Worm (Caenorhabditis elegans) whole organism, L1 larva: ENCODE data around the gene Y37E11AM.4.
A peak's percentile ranks its signal among the peaks of the same experiment; 100 is the strongest.

Source experiments
- C04F5.9 ChIP-seq: sonication (generic microtip); optimal IDR thresholded peaks from 2 replicates; lab custom pipeline; 2016; ENCODE audit warnings: missing genetic modification characterization, missing compliant biosample characterization
- C34B4.2 ChIP-seq: sonication (generic microtip); optimal IDR thresholded peaks from 2 replicates; lab custom pipeline; 2017; ENCODE audit warnings: mild to moderate bottlenecking, missing genetic modification characterization, missing compliant biosample characterization
- F16B12.6 ChIP-seq: fragments of 150-350 bp; optimal IDR thresholded peaks from 2 replicates; lab custom pipeline; 2014; ENCODE audit warnings: missing biosample characterization, missing genetic modification characterization
- Y116A8C.19 ChIP-seq: sonication (generic microtip); optimal IDR thresholded peaks from 2 replicates; lab custom pipeline; 2016; ENCODE audit warnings: missing compliant biosample characterization, missing genetic modification characterization, borderline replicate concordance
- alr-1 ChIP-seq: fragments of 200-800 bp; sonication (Bioruptor generic); optimal IDR thresholded peaks from 2 replicates; lab custom pipeline; 2018; ENCODE audit warnings: borderline replicate concordance, mild to moderate bottlenecking, missing genetic modification characterization, missing compliant biosample characterization
- ceh-63 ChIP-seq: fragments of 200-800 bp; sonication (Bioruptor generic); optimal IDR thresholded peaks from 2 replicates; lab custom pipeline; 2018; ENCODE audit warnings: mild to moderate bottlenecking, missing genetic modification characterization, missing compliant biosample characterization
- ceh-8 ChIP-seq: fragments of 200-800 bp; sonication (Bioruptor generic); optimal IDR thresholded peaks from 2 replicates; lab custom pipeline; 2018; ENCODE audit warnings: mild to moderate bottlenecking, missing genetic modification characterization, moderate library complexity, missing compliant biosample characterization
- ceh-82 ChIP-seq, 3 experiments: fragments of 150-350 bp in 1 of 3; sonication (generic microtip) in 2 of 3; optimal IDR thresholded peaks; 2 replicates each; lab custom pipeline; 2014 to 2017; ENCODE audit warnings: missing biosample characterization in 3 of 3, missing genetic modification characterization in 3 of 3
- ceh-90 ChIP-seq: sonication (generic microtip); optimal IDR thresholded peaks from 2 replicates; lab custom pipeline; 2016; ENCODE audit warnings: missing genetic modification characterization, missing compliant biosample characterization
- dpl-1 ChIP-seq, 3 experiments: fragments of 150-350 bp in 2 of 3; sonication (generic microtip) in 1 of 3; optimal IDR thresholded peaks; 2 replicates each; lab custom pipeline; 2014 to 2017; ENCODE audit warnings: missing biosample characterization in 3 of 3, missing genetic modification characterization in 3 of 3, missing genetic modification reagents in 3 of 3
- dsc-1 ChIP-seq: sonication (generic microtip); optimal IDR thresholded peaks from 2 replicates; lab custom pipeline; 2016; ENCODE audit warnings: mild to moderate bottlenecking, missing genetic modification characterization, missing compliant biosample characterization
- efl-1 ChIP-seq, 4 experiments: fragments of 150-350 bp; optimal IDR thresholded peaks in 3 of 4; peaks in 1 of 4; 1 replicate in 1 of 4; 2 replicates in 3 of 4; lab custom pipeline; 2014; ENCODE audit warnings: missing biosample characterization in 2 of 4, missing genetic modification characterization in 2 of 4, missing genetic modification reagents in 2 of 4
- efl-3 ChIP-seq: fragments of 200-800 bp; sonication (Bioruptor generic); optimal IDR thresholded peaks from 2 replicates; lab custom pipeline; 2018; ENCODE audit warnings: mild to moderate bottlenecking, missing genetic modification characterization, missing compliant biosample characterization
- egl-13 ChIP-seq: sonication (generic microtip); optimal IDR thresholded peaks from 2 replicates; lab custom pipeline; 2016; ENCODE audit warnings: missing genotype, missing genetic modification reagents, missing genetic modification characterization, missing compliant biosample characterization
- egl-27 ChIP-seq, 2 experiments: fragments of 150-350 bp in 1 of 2; sonication (generic microtip); optimal IDR thresholded peaks; 3 replicates each; lab custom pipeline; 2017 to 2018; ENCODE audit warnings: missing biosample characterization in 2 of 2, missing genetic modification characterization in 2 of 2, missing genetic modification reagents in 2 of 2
- elt-3 ChIP-seq, 6 experiments: fragments of 150-350 bp in 1 of 6; sonication (generic microtip); optimal IDR thresholded peaks; 2 replicates each; lab custom pipeline; 2017 to 2018; ENCODE audit warnings: missing biosample characterization in 6 of 6, missing genetic modification characterization in 6 of 6, inconsistent platforms in 1 of 6
- fkh-10 ChIP-seq: sonication (generic microtip); optimal IDR thresholded peaks from 2 replicates; lab custom pipeline; 2017; ENCODE audit warnings: missing biosample characterization, missing genetic modification reagents, missing genetic modification characterization
- fkh-4 ChIP-seq: sonication (generic microtip); optimal IDR thresholded peaks from 2 replicates; lab custom pipeline; 2016; ENCODE audit warnings: missing compliant biosample characterization, missing genetic modification characterization, borderline replicate concordance
- fkh-8 ChIP-seq: sonication (generic microtip); optimal IDR thresholded peaks from 2 replicates; lab custom pipeline; 2016; ENCODE audit warnings: mild to moderate bottlenecking, missing genetic modification characterization, missing compliant biosample characterization
- fos-1 ChIP-seq: fragments of 150-350 bp; optimal IDR thresholded peaks from 2 replicates; lab custom pipeline; 2014; ENCODE audit warnings: missing biosample characterization, missing genetic modification characterization
- grh-1 ChIP-seq: fragments of 200-800 bp; sonication (Bioruptor generic); IDR thresholded peaks from 2 replicates; pipeline ENCODE4 v1.3.6; 2022; ENCODE audit warnings: missing genetic modification reagents, missing genetic modification characterization, missing compliant biosample characterization
- hlh-17 ChIP-seq: fragments of 200-800 bp; sonication (Bioruptor generic); optimal IDR thresholded peaks from 2 replicates; lab custom pipeline; 2018; ENCODE audit warnings: missing genetic modification characterization, mild to moderate bottlenecking, missing compliant biosample characterization, moderate library complexity, borderline replicate concordance
- hpl-2 ChIP-seq: fragments of 150-350 bp; optimal IDR thresholded peaks from 2 replicates; lab custom pipeline; 2014; ENCODE audit warnings: missing biosample characterization, missing genetic modification reagents, missing genetic modification characterization
- irx-1 ChIP-seq: sonication (generic microtip); optimal IDR thresholded peaks from 2 replicates; lab custom pipeline; 2016; ENCODE audit warnings: missing genetic modification characterization, missing compliant biosample characterization
- isw-1 ChIP-seq: fragments of 200-800 bp; sonication (Bioruptor generic); IDR thresholded peaks from 2 replicates; pipeline ENCODE4 v1.3.6; 2022; ENCODE audit warnings: missing genetic modification characterization, missing compliant biosample characterization
- lin-15B ChIP-seq: fragments of 150-350 bp; sonication (generic microtip); optimal IDR thresholded peaks from 3 replicates; lab custom pipeline; 2014; ENCODE audit warnings: missing biosample characterization, missing genetic modification characterization
- lin-39 ChIP-seq: fragments of 150-350 bp; optimal IDR thresholded peaks from 2 replicates; lab custom pipeline; 2014; ENCODE audit warnings: missing biosample characterization, missing genetic modification reagents, missing genetic modification characterization
- lsy-2 ChIP-seq, 2 experiments: fragments of 150-350 bp; optimal IDR thresholded peaks; 2 replicates each; lab custom pipeline; 2014; ENCODE audit warnings: missing biosample characterization in 2 of 2, missing genetic modification characterization in 2 of 2
- mab-9 ChIP-seq: fragments of 200-800 bp; sonication (Bioruptor generic); IDR thresholded peaks from 2 replicates; pipeline ENCODE4 v1.3.6; 2022; ENCODE audit warnings: missing genetic modification reagents, missing genetic modification characterization, missing compliant biosample characterization
- mdl-1 ChIP-seq, 2 experiments: fragments of 150-350 bp; optimal IDR thresholded peaks; 2 replicates each; lab custom pipeline; 2014 to 2017; ENCODE audit warnings: missing biosample characterization in 2 of 2, missing genetic modification characterization in 2 of 2, inconsistent platforms in 1 of 2
- mef-2 ChIP-seq: fragments of 150-350 bp; optimal IDR thresholded peaks from 2 replicates; lab custom pipeline; 2014; ENCODE audit warnings: missing biosample characterization, missing genetic modification characterization
- nhr-11 ChIP-seq: fragments of 150-350 bp; optimal IDR thresholded peaks from 2 replicates; lab custom pipeline; 2014; ENCODE audit warnings: missing biosample characterization, missing genetic modification characterization
- nhr-12 ChIP-seq: sonication (generic microtip); optimal IDR thresholded peaks from 2 replicates; lab custom pipeline; 2017; ENCODE audit warnings: missing biosample characterization, missing genetic modification characterization
- nhr-20 ChIP-seq: sonication (generic microtip); optimal IDR thresholded peaks from 2 replicates; lab custom pipeline; 2016; ENCODE audit warnings: mild to moderate bottlenecking, missing genetic modification characterization, missing compliant biosample characterization
- nhr-237 ChIP-seq: fragments of 150-350 bp; optimal IDR thresholded peaks from 2 replicates; lab custom pipeline; 2014; ENCODE audit warnings: missing biosample characterization, missing genetic modification characterization
- nhr-28 ChIP-seq: fragments of 150-350 bp; optimal IDR thresholded peaks from 2 replicates; lab custom pipeline; 2014; ENCODE audit warnings: missing biosample characterization, missing genetic modification characterization
- nhr-77 ChIP-seq: fragments of 150-350 bp; optimal IDR thresholded peaks from 2 replicates; lab custom pipeline; 2014; ENCODE audit warnings: missing biosample characterization, missing genetic modification characterization
- nhr-85 ChIP-seq: sonication (generic microtip); peaks from one replicate; lab custom pipeline; 2016; ENCODE audit warnings: missing genetic modification characterization, inconsistent platforms, missing compliant biosample characterization
- rnt-1 ChIP-seq: sonication (generic microtip); optimal IDR thresholded peaks from 2 replicates; lab custom pipeline; 2016; ENCODE audit warnings: mild to moderate bottlenecking, missing genetic modification characterization, moderate library complexity, missing compliant biosample characterization
- skn-1 ChIP-seq: fragments of 150-350 bp; optimal IDR thresholded peaks from 2 replicates; lab custom pipeline; 2014; ENCODE audit warnings: missing biosample characterization, missing genetic modification characterization
- snpc-4 ChIP-seq: fragments of 150-350 bp; optimal IDR thresholded peaks from 2 replicates; lab custom pipeline; 2014; ENCODE audit warnings: missing biosample characterization, missing genetic modification characterization
- snu-23 ChIP-seq: sonication (generic microtip); optimal IDR thresholded peaks from 2 replicates; lab custom pipeline; 2016; ENCODE audit warnings: missing genetic modification characterization, missing compliant biosample characterization
- sup-37 ChIP-seq: fragments of 200-800 bp; sonication (Bioruptor generic); optimal IDR thresholded peaks from 2 replicates; lab custom pipeline; 2018; ENCODE audit warnings: mild to moderate bottlenecking, missing genetic modification characterization, missing compliant biosample characterization
- tbx-2 ChIP-seq: sonication (generic microtip); optimal IDR thresholded peaks from 2 replicates; lab custom pipeline; 2016; ENCODE audit warnings: missing genetic modification characterization, missing compliant biosample characterization
- tlp-1 ChIP-seq: fragments of 150-350 bp; optimal IDR thresholded peaks from 2 replicates; lab custom pipeline; 2014; ENCODE audit warnings: missing biosample characterization, missing genetic modification characterization
- unc-30 ChIP-seq: sonication (generic microtip); optimal IDR thresholded peaks from 2 replicates; lab custom pipeline; 2017; ENCODE audit warnings: missing biosample characterization, missing genetic modification characterization
- unc-98 ChIP-seq: fragments of 200-800 bp; sonication (Bioruptor generic); IDR thresholded peaks from 2 replicates; pipeline ENCODE4 v1.3.6; 2022; ENCODE audit warnings: missing genetic modification characterization, missing compliant biosample characterization
- vab-15 ChIP-seq: sonication (generic microtip); optimal IDR thresholded peaks from 2 replicates; lab custom pipeline; 2017; ENCODE audit warnings: missing genotype, mild to moderate bottlenecking, missing genetic modification characterization, missing compliant biosample characterization
- xbp-1 ChIP-seq: sonication (generic microtip); optimal IDR thresholded peaks from 2 replicates; lab custom pipeline; 2016; ENCODE audit warnings: missing genetic modification characterization, missing compliant biosample characterization
- zag-1 ChIP-seq: fragments of 150-350 bp; optimal IDR thresholded peaks from 2 replicates; lab custom pipeline; 2014; ENCODE audit warnings: missing biosample characterization, missing genetic modification characterization
- zip-4 ChIP-seq: fragments of 200-800 bp; sonication (Bioruptor generic); optimal IDR thresholded peaks from 2 replicates; lab custom pipeline; 2018; ENCODE audit warnings: mild to moderate bottlenecking, missing genetic modification characterization, moderate library complexity, missing compliant biosample characterization
- ztf-4 ChIP-seq: fragments of 150-350 bp; optimal IDR thresholded peaks from 2 replicates; lab custom pipeline; 2014; ENCODE audit warnings: missing biosample characterization, missing genetic modification characterization

Y37E11AM.4 gene

ce11 chrIV:3740830-3741477, 18.4 kb upstream of the Y37E11AM.4 start, which contains the start of gene nape-1 (continued):
- TF ChIP-seq isw-1 (GFP tag; lab: Robert Waterston, UW) (no peak), rnt-1 (tag; lab: Kevin White, UChicago) (no peak), mdl-1 (tag; optimal IDR thresholded peaks at IDR 0.05; lab: Kevin White, UChicago) (peak in 1 of 2 experiments; percentile 64), ztf-4 (tag; lab: Kevin White, UChicago) (no peak), tbx-2 (tag; lab: Kevin White, UChicago) (peak; percentile 43), fos-1 (no peak), nhr-85 (tag; lab: Kevin White, UChicago) (no peak), ceh-8 (GFP tag; lab: Kevin White, UChicago) (no peak), hpl-2 (GFP tag; lab: Kevin White, UChicago) (no peak), C04F5.9 (tag; lab: Kevin White, UChicago) (no peak), skn-1 (tag; lab: Kevin White, UChicago) (no peak), dsc-1 (tag; lab: Kevin White, UChicago) (no peak), ceh-82 (tag; optimal IDR thresholded peaks at IDR 0.05; lab: Kevin White, UChicago) (peak in 1 of 3 experiments; percentile 54), irx-1 (tag; lab: Kevin White, UChicago) (no peak), fkh-8 (tag; lab: Kevin White, UChicago) (peak; percentile 47), tlp-1 (tag; lab: Kevin White, UChicago) (no peak), vab-15 (tag; lab: Kevin White, UChicago) (no peak), dpl-1 (GFP tag; optimal IDR thresholded peaks at IDR 0.05; lab: Kevin White, UChicago) (peak in 2 of 3 experiments; percentile 2 to 35), nhr-20 (peak; percentile 18), snu-23 (peak; percentile 31), efl-3 (GFP tag; lab: Kevin White, UChicago) (no peak), zag-1 (tag; lab: Kevin White, UChicago) (no peak), Y116A8C.19 (no peak), nhr-77 (tag; lab: Kevin White, UChicago) (peak; percentile 77), nhr-28 (tag; lab: Kevin White, UChicago) (no peak), unc-30 (no peak), nhr-12 (tag; lab: Kevin White, UChicago) (no peak), elt-3 (tag; optimal IDR thresholded peaks at IDR 0.05; lab: Kevin White, UChicago) (no peak), ceh-90 (no peak), mef-2 (tag; lab: Kevin White, UChicago) (peak; percentile 35), zip-4 (GFP tag; lab: Kevin White, UChicago) (no peak), lin-15B (tag; lab: Kevin White, UChicago) (peak; percentile 34), efl-1 (optimal IDR thresholded peaks at IDR 0.05; lab: Kevin White, UChicago) (peak; percentile 40 to 47), efl-1 (GFP tag; optimal IDR thresholded peaks at IDR 0.05 in 1 of 2; lab: Kevin White, UChicago) (peak; percentile 26 to 93), ceh-63 (GFP tag; lab: Kevin White, UChicago) (no peak), lsy-2 (tag; optimal IDR thresholded peaks at IDR 0.05; lab: Kevin White, UChicago) (peak in 1 of 2 experiments; percentile 64), unc-98 (GFP tag; lab: Robert Waterston, UW) (no peak), mab-9 (GFP tag; lab: Robert Waterston, UW) (no peak), egl-13 (no peak), snpc-4 (no peak), lin-39 (tag; lab: Kevin White, UChicago) (no peak), xbp-1 (tag; lab: Kevin White, UChicago) (peak; percentile 5), egl-27 (tag; optimal IDR thresholded peaks at IDR 0.05; lab: Kevin White, UChicago) (no peak), nhr-11 (tag; lab: Kevin White, UChicago) (no peak), nhr-237 (tag; lab: Kevin White, UChicago) (no peak), F16B12.6 (tag; lab: Kevin White, UChicago) (peak; percentile 24), fkh-10 (GFP tag; lab: Kevin White, UChicago) (no peak), C34B4.2 (tag; lab: Kevin White, UChicago) (no peak), alr-1 (no peak), fkh-4 (tag; lab: Kevin White, UChicago) (no peak), sup-37 (GFP tag; lab: Kevin White, UChicago) (no peak), hlh-17 (GFP tag; lab: Kevin White, UChicago) (no peak), grh-1 (peak; percentile 41; the same call in 1 of the 2 replicates)
